Worm (Caenorhabditis elegans): ENCODE data around the gene nhr-233.

DNA sequence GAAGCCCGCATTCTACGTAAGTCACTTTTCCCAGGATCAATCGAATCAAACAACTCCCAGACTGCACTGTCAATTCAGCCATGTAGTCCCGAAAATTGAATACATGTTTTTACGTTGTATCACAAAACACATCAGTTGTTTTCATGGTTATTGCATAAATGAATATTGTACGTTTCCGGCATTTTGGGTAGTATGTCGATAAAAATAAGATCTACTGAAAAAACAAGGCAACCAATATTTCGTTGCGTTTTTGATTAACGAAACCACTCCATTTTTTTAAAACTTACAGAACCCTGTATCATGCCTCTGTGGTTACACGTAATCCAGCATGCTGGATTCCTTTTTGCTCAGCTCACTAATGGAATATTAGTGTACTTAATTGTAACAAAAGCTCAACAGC is 2.6 kb upstream of the nhr-233 start, which contains the start of gene str-149:
- TF ChIP-seq nhr-25 (tag; optimal IDR thresholded peaks at IDR 0.05), result no peak
- TF ChIP-seq unc-55 (GFP tag; optimal IDR thresholded peaks at IDR 0.05), result no peak
- TF ChIP-seq lin-13 (GFP tag; optimal IDR thresholded peaks at IDR 0.05), result no peak
- TF ChIP-seq zag-1 (tag; optimal IDR thresholded peaks at IDR 0.05), result no peak

Measured in whole organism, L2 larva.